Worm (Caenorhabditis elegans) whole organism, L4/young adult: ENCODE results near the gene rps-18.

ENCODE experiments used
- W03F9.2 ChIP-seq: fragments of 150-350 bp; optimal IDR thresholded peaks from 2 replicates; lab custom pipeline; 2014; ENCODE audit warnings: missing biosample characterization, missing genetic modification characterization
- dao-5 ChIP-seq: sonication (generic microtip); optimal IDR thresholded peaks from 2 replicates; lab custom pipeline; 2016; ENCODE audit warnings: missing genotype, missing genetic modification characterization, moderate library complexity, missing compliant biosample characterization
- him-1 ChIP-seq: sonication (generic microtip); optimal IDR thresholded peaks from 2 replicates; lab custom pipeline; 2016; ENCODE audit warnings: missing genotype, missing genetic modification reagents, missing genetic modification characterization, missing compliant biosample characterization

rps-18 gene

DNA sequence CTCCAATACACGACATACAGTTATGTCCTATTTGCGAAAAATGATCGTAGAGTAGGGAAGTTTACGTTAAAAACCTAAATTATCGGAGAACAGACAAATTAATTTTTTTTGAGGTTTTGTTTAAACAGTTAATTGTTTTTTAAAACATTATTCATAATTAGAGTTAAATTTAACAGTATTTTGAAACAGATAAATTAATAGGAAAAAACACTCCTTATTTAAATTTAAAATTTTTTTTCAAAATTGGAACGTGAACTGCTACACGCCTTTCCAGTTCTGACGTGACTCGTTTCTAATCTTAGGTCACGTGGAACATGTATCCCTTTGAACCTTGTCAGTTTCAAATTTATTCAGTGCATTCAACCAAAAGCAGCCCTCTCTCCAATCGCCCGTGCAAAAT is 28.2 kb downstream of the rps-18 start, which contains the start of gene Y57G11C.52:
Gene Y57G11C.52 (plus strand): TSS at position 301 of the 400 bp plus-strand sequence.
- no peak for TF ChIP-seq dao-5
- TF ChIP-seq him-1 (tag; lab: Kevin White, UChicago) = no peak

DNA sequence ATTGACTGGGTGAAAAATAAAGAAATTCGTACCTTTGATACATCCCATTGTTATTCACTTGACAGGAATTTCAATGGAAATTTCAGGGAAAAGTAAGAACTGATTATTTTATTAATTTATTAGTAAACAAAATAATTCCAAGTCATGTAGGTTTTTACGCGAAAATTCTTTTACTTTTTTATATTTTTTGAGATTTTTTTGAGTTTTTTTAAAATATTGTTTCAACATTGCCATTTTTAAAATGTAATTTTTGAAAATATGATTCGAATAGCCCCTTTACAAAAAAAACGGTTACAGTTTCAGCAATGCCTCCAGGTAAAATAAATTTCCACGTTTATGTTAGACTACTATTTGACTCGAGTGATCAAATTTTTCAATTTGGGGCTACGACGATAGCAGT is 36.2 kb downstream of the rps-18 start, which contains the start of gene Y57G11C.23:
Gene Y57G11C.23 (minus strand): TSS at position 101 of the 400 bp plus-strand sequence.
- no peak for TF ChIP-seq him-1 (tag; lab: Kevin White, UChicago)
- TF ChIP-seq dao-5 = no peak
- TF ChIP-seq W03F9.2 (tag; lab: Kevin White, UChicago) = no peak

DNA sequence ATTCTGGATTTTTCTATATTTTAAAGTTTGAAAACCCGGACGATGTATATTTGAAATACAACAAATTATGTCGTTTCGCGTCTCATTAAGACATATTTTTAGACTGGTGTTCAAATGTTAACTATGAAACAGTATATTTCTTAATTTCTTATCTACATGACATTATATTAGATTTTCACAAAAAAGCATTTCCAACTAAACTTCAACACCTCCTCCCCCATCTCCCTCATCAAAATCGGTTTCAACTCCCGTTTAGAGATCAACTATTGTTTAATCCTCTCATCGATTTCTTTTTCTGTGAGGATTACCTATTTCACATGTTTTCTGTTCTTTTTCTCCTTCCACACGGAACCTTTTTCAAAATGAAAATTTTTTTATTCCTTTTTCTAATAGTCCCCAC is 36.7 kb downstream of the rps-18 start, which contains the start of gene Y57G11C.38:
Gene Y57G11C.38 (plus strand): TSS at position 301 of the 400 bp plus-strand sequence.
- no peak for TF ChIP-seq W03F9.2 (tag; lab: Kevin White, UChicago)
- no peak for TF ChIP-seq him-1 (tag; lab: Kevin White, UChicago)
- TF ChIP-seq dao-5 = no peak

DNA sequence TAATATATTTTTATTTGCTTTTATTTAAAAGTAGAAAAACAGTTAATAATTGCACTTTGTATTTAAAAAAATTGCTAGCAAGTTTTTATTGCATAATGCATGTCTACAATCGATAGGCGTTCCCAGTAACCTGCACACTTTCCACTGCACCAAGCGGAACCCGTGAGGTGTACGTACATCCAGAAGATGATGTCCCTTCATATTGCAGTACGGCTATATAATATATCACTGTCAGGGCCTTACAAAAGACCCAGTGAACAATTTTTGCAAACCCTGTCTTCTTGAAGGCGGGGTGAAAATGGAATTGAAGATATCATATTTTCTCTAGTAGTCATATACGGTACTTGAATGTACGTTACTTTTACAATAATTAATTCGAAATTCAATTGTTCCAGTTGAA is 38.3 kb downstream of the rps-18 start:
- TF ChIP-seq him-1 (tag; lab: Kevin White, UChicago) (no peak), dao-5 (no peak), W03F9.2 (tag; lab: Kevin White, UChicago) (no peak)

DNA sequence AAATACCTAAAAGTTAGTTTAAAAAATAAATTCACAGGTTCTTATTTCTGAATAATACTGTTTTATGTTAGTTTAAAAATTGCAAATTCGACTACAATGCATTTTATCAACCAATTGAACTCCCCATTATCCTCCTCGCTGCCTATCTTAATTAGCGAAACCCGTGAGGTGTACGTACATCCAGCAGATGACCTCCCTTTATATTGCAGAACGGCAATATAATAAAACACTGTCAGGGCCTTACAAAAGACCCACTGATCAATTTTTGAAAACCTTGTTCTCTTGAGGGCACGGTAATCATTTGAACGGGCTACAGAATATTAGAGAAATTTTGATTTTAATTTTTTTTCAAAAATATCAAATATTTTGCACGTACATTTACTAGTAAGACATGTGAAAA is 39.0 kb downstream of the rps-18 start:
- TF ChIP-seq W03F9.2 (tag; lab: Kevin White, UChicago) (no peak), him-1 (tag; lab: Kevin White, UChicago) (no peak), dao-5 (no peak)

DNA sequence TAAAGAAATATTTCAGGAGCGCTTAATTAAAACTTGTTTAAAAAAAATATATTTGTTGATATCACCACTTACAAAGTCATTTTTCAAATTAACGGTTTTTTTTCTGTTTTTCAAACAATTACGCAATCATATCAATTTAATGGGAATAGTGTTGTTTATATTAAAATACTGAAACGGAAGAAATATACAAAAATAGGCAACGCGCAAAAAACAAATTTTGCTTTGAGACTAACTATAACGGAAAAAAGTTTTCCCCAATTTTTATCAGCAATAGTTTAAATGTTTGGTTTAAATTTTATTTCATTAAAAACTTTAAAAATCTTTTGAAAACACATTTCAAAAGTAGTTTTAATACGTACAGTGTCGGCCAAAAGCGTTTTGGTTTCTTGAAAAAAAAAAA is 43.1 kb downstream of the rps-18 start:
- no peak for TF ChIP-seq W03F9.2 (tag; lab: Kevin White, UChicago)
- TF ChIP-seq him-1 (tag; lab: Kevin White, UChicago) = no peak
- no peak for TF ChIP-seq dao-5

DNA sequence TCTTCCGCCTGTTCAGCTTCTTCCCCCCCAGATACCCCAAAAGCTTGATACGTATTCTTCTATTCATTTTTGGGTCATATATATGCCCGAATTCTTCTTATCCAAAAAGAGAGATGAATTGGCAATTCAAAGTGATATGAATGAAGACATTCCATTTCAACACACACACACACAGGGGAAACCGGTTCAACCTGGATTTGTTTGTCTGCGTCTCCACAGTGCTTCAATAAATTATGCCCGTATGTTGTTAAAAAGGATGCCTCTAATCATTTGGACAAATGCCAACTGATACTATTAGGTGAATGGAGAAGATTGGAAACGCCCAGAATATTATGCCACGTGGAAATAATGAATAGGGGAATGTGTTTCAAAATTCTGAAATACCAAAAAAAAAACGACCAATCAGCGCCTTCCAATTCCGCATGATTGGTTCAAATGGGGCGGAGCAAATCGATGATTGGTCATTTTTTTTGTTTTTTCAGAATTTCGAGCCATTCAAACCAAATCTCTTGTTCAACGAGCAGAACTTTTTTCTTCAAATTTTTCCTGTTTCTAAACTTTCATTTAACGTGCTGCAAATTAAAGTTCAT is 44.5 kb downstream of the rps-18 start:
- TF ChIP-seq him-1 (tag; lab: Kevin White, UChicago) (no peak), dao-5 (no peak), W03F9.2 (tag; lab: Kevin White, UChicago) (no peak)

DNA sequence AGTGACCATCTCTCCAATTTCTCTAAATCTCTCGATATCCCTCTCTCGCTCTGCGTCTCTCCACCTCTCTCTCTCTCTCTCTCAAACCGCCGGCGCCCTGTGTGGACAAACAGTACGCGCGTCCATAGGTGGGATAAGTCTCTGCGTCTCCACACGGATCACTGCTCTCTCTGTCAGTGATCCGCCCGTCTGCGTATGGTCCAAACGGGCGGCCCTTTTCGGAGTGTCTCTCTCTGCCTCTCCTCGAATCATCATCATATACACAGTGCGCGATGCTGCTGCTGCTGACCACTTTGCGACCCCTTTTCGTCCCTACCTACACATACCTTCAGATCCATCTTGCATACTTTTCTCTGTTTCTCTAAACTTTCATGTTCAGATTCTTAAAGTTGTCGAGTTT is 46.8 kb downstream of the rps-18 start:
- TF ChIP-seq W03F9.2 (tag; lab: Kevin White, UChicago) (no peak), dao-5 (no peak), him-1 (tag; lab: Kevin White, UChicago) (no peak)

DNA sequence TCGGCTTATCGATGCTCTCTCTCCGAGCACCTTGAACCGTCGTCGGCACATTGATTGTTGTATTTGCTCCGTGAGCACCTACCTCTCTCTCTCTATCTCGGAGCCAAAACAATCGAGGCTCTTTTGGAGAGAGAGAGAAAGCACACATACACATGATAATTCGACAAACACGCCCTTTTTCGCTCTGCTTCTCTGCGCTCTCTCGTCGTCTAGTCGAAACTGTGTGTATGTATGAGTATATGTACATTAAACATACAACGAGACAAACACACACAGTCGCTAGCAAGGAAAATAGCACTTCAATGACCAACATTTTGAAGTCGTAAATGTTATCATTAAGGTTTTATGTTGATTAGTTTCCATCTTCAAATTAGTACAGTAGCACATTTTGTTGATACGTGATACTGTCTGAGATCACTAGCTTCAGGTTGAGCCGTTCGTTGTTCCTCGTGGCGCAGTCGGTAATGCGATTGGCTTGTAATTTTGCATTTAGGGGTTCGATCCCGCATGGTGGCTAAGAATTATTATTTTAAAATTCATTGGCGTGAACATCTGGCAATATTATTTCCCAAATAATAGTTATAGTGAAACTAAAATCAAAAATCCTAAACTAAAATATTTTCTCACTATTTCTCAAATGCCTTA is 49.6 kb downstream of the rps-18 start:
- TF ChIP-seq him-1 (tag; lab: Kevin White, UChicago) = no peak
